Worm (Caenorhabditis elegans) whole organism, late embryonic: Measurements from ENCODE around the gene vps-8.

ENCODE experiments used
- F13H6.1 ChIP-seq: sonication (generic microtip); optimal IDR thresholded peaks from 2 replicates; lab custom pipeline; 2016; ENCODE audit warnings: missing genetic modification characterization, missing compliant biosample characterization
- K02D7.2 ChIP-seq: sonication (generic microtip); optimal IDR thresholded peaks from 2 replicates; lab custom pipeline; 2017; ENCODE audit warnings: mild to moderate bottlenecking, missing genetic modification characterization, missing compliant biosample characterization
- K09A11.1 ChIP-seq: sonication (generic microtip); optimal IDR thresholded peaks from 2 replicates; lab custom pipeline; 2017; ENCODE audit warnings: antibody characterized with exemption, mild to moderate bottlenecking, missing genetic modification characterization, missing compliant biosample characterization; ENCODE audit not compliant: insufficient read depth
- ama-1 ChIP-seq: fragments of 150-350 bp; optimal IDR thresholded peaks from 2 replicates; lab custom pipeline; 2014
- ceh-2 ChIP-seq: sonication (generic microtip); optimal IDR thresholded peaks from 2 replicates; lab custom pipeline; 2016; ENCODE audit warnings: missing genotype, missing genetic modification characterization, missing compliant biosample characterization
- ceh-30 ChIP-seq: fragments of 150-350 bp; optimal IDR thresholded peaks from 2 replicates; lab custom pipeline; 2014; ENCODE audit warnings: missing biosample characterization, missing genetic modification characterization
- ceh-9 ChIP-seq: sonication (generic microtip); optimal IDR thresholded peaks from 2 replicates; lab custom pipeline; 2016; ENCODE audit warnings: mild to moderate bottlenecking, missing genetic modification characterization, inconsistent platforms, missing compliant biosample characterization
- elt-4 ChIP-seq: sonication (generic microtip); optimal IDR thresholded peaks from 2 replicates; lab custom pipeline; 2016; ENCODE audit warnings: missing genetic modification characterization, missing compliant biosample characterization
- eyg-1 ChIP-seq: sonication (generic microtip); optimal IDR thresholded peaks from 2 replicates; lab custom pipeline; 2016; ENCODE audit warnings: missing genotype, missing genetic modification characterization, missing compliant biosample characterization
- fkh-6 ChIP-seq: sonication (generic microtip); optimal IDR thresholded peaks from 2 replicates; lab custom pipeline; 2016; ENCODE audit warnings: missing genetic modification characterization, missing compliant biosample characterization
- pqm-1 ChIP-seq: sonication (generic microtip); optimal IDR thresholded peaks from 2 replicates; lab custom pipeline; 2016; ENCODE audit warnings: missing genetic modification characterization, missing compliant biosample characterization
- ref-2 ChIP-seq: sonication (generic microtip); optimal IDR thresholded peaks from 2 replicates; lab custom pipeline; 2016; ENCODE audit warnings: missing genetic modification characterization, missing compliant biosample characterization
- syd-9 ChIP-seq: sonication (generic microtip); optimal IDR thresholded peaks from 2 replicates; lab custom pipeline; 2016; ENCODE audit warnings: mild to moderate bottlenecking, missing genetic modification characterization, moderate library complexity, missing compliant biosample characterization
- tbx-7 ChIP-seq: sonication (generic microtip); optimal IDR thresholded peaks from 2 replicates; lab custom pipeline; 2016; ENCODE audit warnings: missing genotype, missing genetic modification characterization, missing compliant biosample characterization

- TF ChIP-seq elt-4 (tag; lab: Kevin White, UChicago) (no peak), ceh-30 (tag; lab: Kevin White, UChicago) (no peak), ceh-9 (no peak), K09A11.1 (tag; lab: Kevin White, UChicago) (no peak), pqm-1 (no peak), ceh-2 (tag; lab: Kevin White, UChicago) (no peak), syd-9 (tag; lab: Kevin White, UChicago) (no peak), eyg-1 (tag; lab: Kevin White, UChicago) (no peak), F13H6.1 (no peak), K02D7.2 (no peak), fkh-6 (tag; lab: Kevin White, UChicago) (no peak), ref-2 (tag; lab: Kevin White, UChicago) (no peak), ama-1 (lab: Kevin White, UChicago) (no peak), tbx-7 (no peak)
Observed at ce11 chrIV:12279340-12279739, 3.5 kb upstream of the vps-8 start, which contains the start of gene ltah-1.1.
